Worm (Caenorhabditis elegans) whole organism, mixed stage, embryonic: Measurements from ENCODE around the gene bud-13.

Experiments
- M03D4.4 ChIP-seq: sonication (generic microtip); optimal IDR thresholded peaks from 2 replicates; lab custom pipeline; 2017; ENCODE audit warnings: mild to moderate bottlenecking, missing genetic modification characterization, missing compliant biosample characterization
- bed-3 ChIP-seq: fragments of 200-800 bp; sonication (Bioruptor generic); optimal IDR thresholded peaks from 3 replicates; lab custom pipeline; 2018; ENCODE audit warnings: mild to moderate bottlenecking, missing genetic modification characterization, moderate library complexity, missing compliant biosample characterization
- blmp-1 ChIP-seq: fragments of 150-350 bp; optimal IDR thresholded peaks from 2 replicates; lab custom pipeline; 2014; ENCODE audit warnings: missing biosample characterization, missing genetic modification characterization
- ceh-39 ChIP-seq: fragments of 150-350 bp; optimal IDR thresholded peaks from 2 replicates; lab custom pipeline; 2014; ENCODE audit warnings: missing biosample characterization, missing genetic modification characterization
- ceh-43 ChIP-seq: fragments of 200-800 bp; sonication (Bioruptor generic); optimal IDR thresholded peaks from 2 replicates; lab custom pipeline; 2018; ENCODE audit warnings: mild to moderate bottlenecking, missing genetic modification characterization, moderate library complexity, missing compliant biosample characterization
- ceh-83 ChIP-seq: fragments of 200-800 bp; sonication (Bioruptor generic); optimal IDR thresholded peaks from 2 replicates; lab custom pipeline; 2018; ENCODE audit warnings: mild to moderate bottlenecking, missing genetic modification characterization, missing compliant biosample characterization
- ces-1 ChIP-seq: fragments of 150-350 bp; optimal IDR thresholded peaks from 2 replicates; lab custom pipeline; 2014; ENCODE audit warnings: missing biosample characterization, missing genetic modification reagents, missing genetic modification characterization
- cnd-1 ChIP-seq: fragments of 200-800 bp; sonication (Bioruptor generic); optimal IDR thresholded peaks from 2 replicates; lab custom pipeline; 2018; ENCODE audit warnings: mild to moderate bottlenecking, missing genetic modification characterization, missing compliant biosample characterization
- drap-1 ChIP-seq: fragments of 200-800 bp; sonication (Bioruptor generic); optimal IDR thresholded peaks from 3 replicates; lab custom pipeline; 2018; ENCODE audit warnings: mild to moderate bottlenecking, missing genetic modification characterization, missing compliant biosample characterization
- elt-1 ChIP-seq: sonication (generic microtip); optimal IDR thresholded peaks from 2 replicates; lab custom pipeline; 2017; ENCODE audit warnings: missing genetic modification characterization, mild to moderate bottlenecking, missing compliant biosample characterization, antibody characterized with exemption, moderate library complexity, borderline replicate concordance; ENCODE audit not compliant: insufficient read depth
- elt-3 ChIP-seq: fragments of 150-350 bp; optimal IDR thresholded peaks from 2 replicates; lab custom pipeline; 2014; ENCODE audit warnings: missing biosample characterization, missing genetic modification characterization
- flh-1 ChIP-seq: fragments of 200-800 bp; sonication (Bioruptor generic); optimal IDR thresholded peaks from 2 replicates; lab custom pipeline; 2018; ENCODE audit warnings: mild to moderate bottlenecking, missing genetic modification characterization, moderate library complexity, missing compliant biosample characterization
- ham-2 ChIP-seq: fragments of 200-800 bp; sonication (Bioruptor generic); optimal IDR thresholded peaks from 2 replicates; lab custom pipeline; 2018; ENCODE audit warnings: mild to moderate bottlenecking, missing genetic modification characterization, missing compliant biosample characterization
- hlh-1 ChIP-seq: fragments of 150-350 bp; optimal IDR thresholded peaks from 2 replicates; lab custom pipeline; 2014; ENCODE audit warnings: missing biosample characterization, missing genetic modification reagents, missing genetic modification characterization
- lin-13 ChIP-seq: fragments of 150-350 bp; optimal IDR thresholded peaks from 2 replicates; lab custom pipeline; 2014; ENCODE audit warnings: missing biosample characterization, missing genetic modification characterization
- lin-32 ChIP-seq: fragments of 200-800 bp; sonication (Bioruptor generic); optimal IDR thresholded peaks from 2 replicates; lab custom pipeline; 2018; ENCODE audit warnings: mild to moderate bottlenecking, missing genetic modification characterization, missing compliant biosample characterization
- lsy-2 ChIP-seq: fragments of 150-350 bp; optimal IDR thresholded peaks from 2 replicates; lab custom pipeline; 2014; ENCODE audit warnings: missing biosample characterization, missing genetic modification characterization
- mab-5 ChIP-seq: fragments of 150-350 bp; optimal IDR thresholded peaks from 2 replicates; lab custom pipeline; 2014; ENCODE audit warnings: missing biosample characterization, missing genetic modification characterization
- mep-1 ChIP-seq: fragments of 150-350 bp; optimal IDR thresholded peaks from 2 replicates; lab custom pipeline; 2017; ENCODE audit warnings: missing biosample characterization, missing genetic modification reagents, missing genetic modification characterization, inconsistent platforms
- mls-2 ChIP-seq: sonication (generic microtip); optimal IDR thresholded peaks from 2 replicates; lab custom pipeline; 2016; ENCODE audit warnings: mild to moderate bottlenecking, missing genetic modification characterization, moderate library complexity, missing compliant biosample characterization
- nhr-12 ChIP-seq: fragments of 150-350 bp; optimal IDR thresholded peaks from 2 replicates; lab custom pipeline; 2014; ENCODE audit warnings: missing biosample characterization, missing genetic modification characterization
- nhr-2 ChIP-seq: fragments of 150-350 bp; optimal IDR thresholded peaks from 2 replicates; lab custom pipeline; 2014; ENCODE audit warnings: missing biosample characterization, missing genetic modification characterization
- nhr-237 ChIP-seq: fragments of 150-350 bp; optimal IDR thresholded peaks from 2 replicates; lab custom pipeline; 2014; ENCODE audit warnings: missing biosample characterization, missing genetic modification characterization
- nhr-28 ChIP-seq: fragments of 150-350 bp; optimal IDR thresholded peaks from 2 replicates; lab custom pipeline; 2014; ENCODE audit warnings: missing biosample characterization, missing genetic modification characterization
- nhr-76 ChIP-seq: sonication (generic microtip); optimal IDR thresholded peaks from 2 replicates; lab custom pipeline; 2017; ENCODE audit warnings: missing biosample characterization, missing genetic modification characterization
- pha-4 ChIP-seq: fragments of 150-350 bp; optimal IDR thresholded peaks from 2 replicates; lab custom pipeline; 2018; ENCODE audit warnings: missing biosample characterization, missing genetic modification reagents, missing genetic modification characterization
- sem-2 ChIP-seq: fragments of 200-800 bp; sonication (Bioruptor generic); optimal IDR thresholded peaks from 2 replicates; lab custom pipeline; 2018; ENCODE audit warnings: mild to moderate bottlenecking, missing genetic modification characterization, missing compliant biosample characterization
- snpc-4 ChIP-seq: fragments of 150-350 bp; optimal IDR thresholded peaks from 2 replicates; lab custom pipeline; 2014; ENCODE audit warnings: missing biosample characterization, missing genetic modification characterization
- sptf-1 ChIP-seq: sonication (generic microtip); optimal IDR thresholded peaks from 2 replicates; lab custom pipeline; 2017; ENCODE audit warnings: mild to moderate bottlenecking, missing genetic modification characterization, moderate library complexity, missing compliant biosample characterization
- tbx-8 ChIP-seq: fragments of 200-800 bp; sonication (Bioruptor generic); optimal IDR thresholded peaks from 2 replicates; lab custom pipeline; 2018; ENCODE audit warnings: mild to moderate bottlenecking, missing genetic modification characterization, moderate library complexity, missing compliant biosample characterization
- unc-120 ChIP-seq: sonication (generic microtip); optimal IDR thresholded peaks from 2 replicates; lab custom pipeline; 2017; ENCODE audit warnings: missing genetic modification characterization, missing compliant biosample characterization; ENCODE audit not compliant: poor library complexity, severe bottlenecking
- unc-39 ChIP-seq: fragments of 150-350 bp; optimal IDR thresholded peaks from 2 replicates; lab custom pipeline; 2014; ENCODE audit warnings: missing biosample characterization, missing genetic modification characterization
- unc-62 ChIP-seq: fragments of 150-350 bp; optimal IDR thresholded peaks from 2 replicates; lab custom pipeline; 2014; ENCODE audit warnings: missing biosample characterization, missing genetic modification reagents, missing genetic modification characterization
- zip-8 ChIP-seq: fragments of 150-350 bp; optimal IDR thresholded peaks from 2 replicates; lab custom pipeline; 2014; ENCODE audit warnings: missing biosample characterization, missing genetic modification characterization
- ztf-11 ChIP-seq: fragments of 150-350 bp; optimal IDR thresholded peaks from 2 replicates; lab custom pipeline; 2014; ENCODE audit warnings: missing biosample characterization, missing genetic modification characterization

Gene bud-13

ce11 chrIII:8956146-8956646 lies 11.3 kb downstream of the bud-13 start, which contains the start of the genes ZK643.5 and ZK643.2:
Gene ZK643.5 (minus strand): TSS chrIII:8956196.
Gene ZK643.2 (plus strand): TSS chrIII:8956540.
- no peak for TF ChIP-seq zip-8 (tag; lab: Kevin White, UChicago)
- no peak for TF ChIP-seq drap-1 (GFP tag; lab: Kevin White, UChicago)
- TF ChIP-seq ceh-39 (tag; lab: Kevin White, UChicago): peak; percentile 97
- TF ChIP-seq ces-1 (GFP tag; lab: Kevin White, UChicago): peak; percentile 64
- no peak for TF ChIP-seq elt-1
- no peak for TF ChIP-seq snpc-4 (tag; lab: Kevin White, UChicago)
- no peak for TF ChIP-seq blmp-1 (tag; lab: Kevin White, UChicago)
- no peak for TF ChIP-seq nhr-2 (tag; lab: Kevin White, UChicago)
- TF ChIP-seq unc-62 (GFP tag; lab: Kevin White, UChicago): no peak
- TF ChIP-seq cnd-1: no peak
- TF ChIP-seq mab-5: no peak
- TF ChIP-seq sptf-1 (tag; lab: Kevin White, UChicago): no peak
- TF ChIP-seq pha-4 (tag; lab: Kevin White, UChicago): peak; percentile 15
- peak; percentile 94 for TF ChIP-seq lsy-2
- no peak for TF ChIP-seq flh-1 (GFP tag; lab: Kevin White, UChicago)
- no peak for TF ChIP-seq bed-3 (GFP tag; lab: Kevin White, UChicago)
- TF ChIP-seq ceh-83 (GFP tag; lab: Kevin White, UChicago): no peak
- no peak for TF ChIP-seq hlh-1 (tag; lab: Kevin White, UChicago)
- no peak for TF ChIP-seq unc-39
- TF ChIP-seq elt-3 (tag; lab: Kevin White, UChicago): no peak
- TF ChIP-seq ztf-11 (tag; lab: Kevin White, UChicago): no peak
- TF ChIP-seq mls-2 (tag; lab: Kevin White, UChicago): no peak
- no peak for TF ChIP-seq nhr-28 (tag; lab: Kevin White, UChicago)
- TF ChIP-seq nhr-76 (tag; lab: Kevin White, UChicago): no peak
- TF ChIP-seq sem-2 (GFP tag; lab: Kevin White, UChicago): no peak
- TF ChIP-seq lin-13 (tag; lab: Kevin White, UChicago): peak; percentile 23
- no peak for TF ChIP-seq ham-2 (GFP tag; lab: Kevin White, UChicago)
- TF ChIP-seq nhr-237: no peak
- TF ChIP-seq mep-1 (tag; lab: Kevin White, UChicago): peak; percentile 69
- TF ChIP-seq tbx-8: no peak
- TF ChIP-seq M03D4.4: no peak
- TF ChIP-seq lin-32 (GFP tag; lab: Kevin White, UChicago): no peak
- no peak for TF ChIP-seq unc-120 (tag; lab: Kevin White, UChicago)
- TF ChIP-seq ceh-43 (GFP tag; lab: Kevin White, UChicago): no peak
- TF ChIP-seq nhr-12 (tag; lab: Kevin White, UChicago): no peak

- TF ChIP-seq nhr-28 (tag; lab: Kevin White, UChicago): no peak
- no peak for TF ChIP-seq sem-2 (GFP tag; lab: Kevin White, UChicago)
- no peak for TF ChIP-seq nhr-76 (tag; lab: Kevin White, UChicago)
- no peak for TF ChIP-seq lin-32 (GFP tag; lab: Kevin White, UChicago)
- no peak for TF ChIP-seq flh-1 (GFP tag; lab: Kevin White, UChicago)
- TF ChIP-seq elt-3 (tag; lab: Kevin White, UChicago): no peak
- TF ChIP-seq unc-39: no peak
- no peak for TF ChIP-seq cnd-1
- TF ChIP-seq mab-5: no peak
- no peak for TF ChIP-seq unc-62 (GFP tag; lab: Kevin White, UChicago)
- no peak for TF ChIP-seq lsy-2
- no peak for TF ChIP-seq snpc-4 (tag; lab: Kevin White, UChicago)
- TF ChIP-seq mls-2 (tag; lab: Kevin White, UChicago): no peak
- no peak for TF ChIP-seq drap-1 (GFP tag; lab: Kevin White, UChicago)
Observed at ce11 chrIII:8955536-8955935, 12.0 kb downstream of the bud-13 start.

ce11 chrIII:8949147-8949546 lies 18.4 kb downstream of the bud-13 start:
- no peak for TF ChIP-seq nhr-237
- TF ChIP-seq ceh-43 (GFP tag; lab: Kevin White, UChicago): no peak
- TF ChIP-seq mep-1 (tag; lab: Kevin White, UChicago): no peak
- no peak for TF ChIP-seq drap-1 (GFP tag; lab: Kevin White, UChicago)
- no peak for TF ChIP-seq unc-62 (GFP tag; lab: Kevin White, UChicago)
- no peak for TF ChIP-seq bed-3 (GFP tag; lab: Kevin White, UChicago)
- TF ChIP-seq M03D4.4: no peak
- TF ChIP-seq mls-2 (tag; lab: Kevin White, UChicago): no peak
- TF ChIP-seq cnd-1: no peak
- no peak for TF ChIP-seq zip-8 (tag; lab: Kevin White, UChicago)
- TF ChIP-seq nhr-2 (tag; lab: Kevin White, UChicago): no peak
